Worm (Caenorhabditis elegans) whole organism, L4 larva: ENCODE measurements around the gene klc-2.

ENCODE experiments used
- D1046.2 ChIP-seq: fragments of 200-800 bp; sonication (Bioruptor generic); IDR thresholded peaks from 2 replicates; pipeline ENCODE4 v1.3.6; 2022; ENCODE audit warnings: missing genetic modification characterization, missing compliant biosample characterization
- F26F4.8 ChIP-seq: fragments of 200-800 bp; sonication (Bioruptor generic); conservative IDR thresholded peaks from 2 replicates; pipeline ENCODE4 v1.3.6; 2022; ENCODE audit warnings: missing genetic modification characterization, missing compliant biosample characterization
- F37D6.2 ChIP-seq: sonication (generic microtip); optimal IDR thresholded peaks from 2 replicates; lab custom pipeline; 2016; ENCODE audit warnings: mild to moderate bottlenecking, missing genetic modification characterization, missing compliant biosample characterization
- T20F7.1 ChIP-seq: fragments of 200-800 bp; sonication (Bioruptor generic); optimal IDR thresholded peaks from 2 replicates; lab custom pipeline; 2018; ENCODE audit warnings: mild to moderate bottlenecking, missing genetic modification characterization, missing compliant biosample characterization
- Y75B8A.6 ChIP-seq: fragments of 200-800 bp; sonication (Bioruptor generic); IDR thresholded peaks from 2 replicates; pipeline ENCODE4 v1.3.6; 2022; ENCODE audit warnings: missing genetic modification reagents, missing genetic modification characterization, missing compliant biosample characterization
- ZK546.5 ChIP-seq, 2 experiments: sonication (generic microtip); optimal IDR thresholded peaks; 2 replicates each; lab custom pipeline; 2017; ENCODE audit warnings: missing biosample characterization in 2 of 2, missing genetic modification characterization in 2 of 2
- aha-1 ChIP-seq: fragments of 150-350 bp; peaks from one replicate; lab custom pipeline; 2014; ENCODE audit warnings: missing biosample characterization, missing genetic modification characterization
- aly-2 ChIP-seq: sonication (generic microtip); optimal IDR thresholded peaks from 2 replicates; lab custom pipeline; 2018; ENCODE audit warnings: missing biosample characterization, missing genetic modification characterization
- attf-4 ChIP-seq: sonication (generic microtip); optimal IDR thresholded peaks from 3 replicates; lab custom pipeline; 2017; ENCODE audit warnings: missing biosample characterization, missing genetic modification characterization
- ceh-28 ChIP-seq: fragments of 150-350 bp; optimal IDR thresholded peaks from 2 replicates; lab custom pipeline; 2014; ENCODE audit warnings: missing biosample characterization, missing genetic modification reagents, missing genetic modification characterization
- ceh-44 ChIP-seq: fragments of 200-800 bp; sonication (Bioruptor generic); IDR thresholded peaks from 2 replicates; pipeline ENCODE4 v1.3.6; 2022; ENCODE audit warnings: missing genetic modification reagents, missing genetic modification characterization, missing compliant biosample characterization
- ces-1 ChIP-seq: fragments of 150-350 bp; sonication (generic microtip); optimal IDR thresholded peaks from 4 replicates; lab custom pipeline; 2014; ENCODE audit warnings: missing biosample characterization, missing genetic modification reagents, missing genetic modification characterization
- ctbp-1 ChIP-seq: fragments of 200-800 bp; sonication (Bioruptor generic); IDR thresholded peaks from 2 replicates; pipeline ENCODE4 v1.3.6; 2022; ENCODE audit warnings: missing genetic modification reagents, missing genetic modification characterization, missing compliant biosample characterization
- daf-19 ChIP-seq: fragments of 200-800 bp; sonication (Bioruptor generic); conservative IDR thresholded peaks from 2 replicates; pipeline ENCODE4 v1.3.6; 2022; ENCODE audit warnings: missing genetic modification characterization, missing compliant biosample characterization
- dpl-1 ChIP-seq: fragments of 150-350 bp; optimal IDR thresholded peaks from 2 replicates; lab custom pipeline; 2014; ENCODE audit warnings: missing biosample characterization, missing genetic modification reagents, missing genetic modification characterization
- egl-27 ChIP-seq: sonication (generic microtip); optimal IDR thresholded peaks from 3 replicates; lab custom pipeline; 2017; ENCODE audit warnings: missing biosample characterization, missing genetic modification reagents, missing genetic modification characterization
- hif-1 ChIP-seq, 2 experiments: sonication (generic microtip); optimal IDR thresholded peaks; 2 replicates each; lab custom pipeline; 2016 to 2017; ENCODE audit warnings: missing compliant biosample characterization in 2 of 2, missing genetic modification characterization in 2 of 2, missing genetic modification reagents in 2 of 2, missing genotype in 2 of 2, mild to moderate bottlenecking in 1 of 2
- hlh-11 ChIP-seq: fragments of 200-800 bp; sonication (Bioruptor generic); optimal IDR thresholded peaks from 2 replicates; lab custom pipeline; 2018; ENCODE audit warnings: mild to moderate bottlenecking, missing genetic modification characterization, missing compliant biosample characterization
- lin-13 ChIP-seq: fragments of 150-350 bp; optimal IDR thresholded peaks from 2 replicates; lab custom pipeline; 2014; ENCODE audit warnings: missing biosample characterization, missing genetic modification reagents, missing genetic modification characterization
- lin-38 ChIP-seq: fragments of 200-800 bp; sonication (Bioruptor generic); IDR thresholded peaks from 2 replicates; pipeline ENCODE4 v1.3.6; 2022; ENCODE audit warnings: missing genetic modification reagents, missing genetic modification characterization, missing compliant biosample characterization
- lin-39 ChIP-seq: fragments of 150-350 bp; optimal IDR thresholded peaks from 2 replicates; lab custom pipeline; 2014; ENCODE audit warnings: missing biosample characterization, missing genetic modification reagents, missing genetic modification characterization
- lsy-2 ChIP-seq, 2 experiments: fragments of 150-350 bp in 1 of 2; sonication (generic microtip) in 1 of 2; optimal IDR thresholded peaks; 2 replicates each; lab custom pipeline; 2014 to 2017; ENCODE audit warnings: missing biosample characterization in 2 of 2, missing genetic modification characterization in 2 of 2
- mep-1 ChIP-seq: fragments of 150-350 bp; sonication (generic microtip); optimal IDR thresholded peaks from 3 replicates; lab custom pipeline; 2014; ENCODE audit warnings: missing biosample characterization, missing genetic modification characterization
- mes-2 ChIP-seq: sonication (generic microtip); optimal IDR thresholded peaks from 2 replicates; lab custom pipeline; 2016; ENCODE audit warnings: missing genotype, mild to moderate bottlenecking, missing genetic modification characterization, missing compliant biosample characterization; ENCODE audit not compliant: poor library complexity, severe bottlenecking
- nhr-10 ChIP-seq: fragments of 150-350 bp; optimal IDR thresholded peaks from 2 replicates; lab custom pipeline; 2014; ENCODE audit warnings: missing biosample characterization, missing genetic modification characterization
- nhr-111 ChIP-seq: fragments of 200-800 bp; sonication (Bioruptor generic); optimal IDR thresholded peaks from 2 replicates; lab custom pipeline; 2018; ENCODE audit warnings: mild to moderate bottlenecking, missing genetic modification characterization, missing compliant biosample characterization
- nhr-28 ChIP-seq: fragments of 150-350 bp; optimal IDR thresholded peaks from 2 replicates; lab custom pipeline; 2014; ENCODE audit warnings: missing biosample characterization, missing genetic modification characterization
- nhr-41 ChIP-seq: fragments of 200-800 bp; sonication (Bioruptor generic); IDR thresholded peaks from 2 replicates; pipeline ENCODE4 v1.3.6; 2022; ENCODE audit warnings: missing genetic modification reagents, missing genetic modification characterization, missing compliant biosample characterization
- nhr-42 ChIP-seq: fragments of 200-800 bp; sonication (Bioruptor generic); IDR thresholded peaks from 2 replicates; pipeline ENCODE4 v1.3.6; 2022; ENCODE audit warnings: missing genetic modification characterization, missing compliant biosample characterization
- nhr-6 ChIP-seq: fragments of 150-350 bp; optimal IDR thresholded peaks from 2 replicates; lab custom pipeline; 2014; ENCODE audit warnings: missing biosample characterization, missing genetic modification characterization
- pha-4 ChIP-seq, 2 experiments: fragments of 150-350 bp in 1 of 2; fragments of 200-800 bp in 1 of 2; sonication (Bioruptor generic) in 1 of 2; IDR thresholded peaks in 1 of 2; optimal IDR thresholded peaks in 1 of 2; 2 replicates each; pipeline versions ENCODE4 v1.3.6 to Lab custom; 2014 to 2022; ENCODE audit warnings: missing genetic modification characterization in 2 of 2, missing genetic modification reagents in 2 of 2, missing biosample characterization in 1 of 2, missing compliant biosample characterization in 1 of 2
- saeg-2 ChIP-seq: fragments of 200-800 bp; sonication (Bioruptor generic); IDR thresholded peaks from 2 replicates; pipeline ENCODE4 v1.3.6; 2022; ENCODE audit warnings: missing genetic modification reagents, missing genetic modification characterization, missing compliant biosample characterization
- set-16 ChIP-seq: fragments of 200-800 bp; sonication (Bioruptor generic); IDR thresholded peaks from 2 replicates; pipeline ENCODE4 v1.3.6; 2022; ENCODE audit warnings: missing genetic modification reagents, missing genetic modification characterization, missing compliant biosample characterization
- spr-1 ChIP-seq: sonication (generic microtip); optimal IDR thresholded peaks from 2 replicates; lab custom pipeline; 2016; ENCODE audit warnings: mild to moderate bottlenecking, missing genetic modification characterization, missing compliant biosample characterization
- unc-62 ChIP-seq, 3 experiments: fragments of 150-350 bp in 1 of 3; sonication (generic microtip); optimal IDR thresholded peaks in 2 of 3; peaks in 1 of 3; 1 replicate in 1 of 3; 2 replicates in 2 of 3; lab custom pipeline; 2014 to 2017; ENCODE audit warnings: missing biosample characterization in 3 of 3, missing genetic modification characterization in 3 of 3, missing genetic modification reagents in 3 of 3, missing genotype in 1 of 3
- vab-7 ChIP-seq: fragments of 200-800 bp; sonication (Bioruptor generic); IDR thresholded peaks from 2 replicates; pipeline ENCODE4 v1.3.6; 2022; ENCODE audit warnings: missing genetic modification reagents, missing genetic modification characterization, missing compliant biosample characterization
- zfp-3 ChIP-seq: fragments of 200-800 bp; sonication (Bioruptor generic); conservative IDR thresholded peaks from 2 replicates; pipeline ENCODE4 v1.3.6; 2022; ENCODE audit warnings: missing genetic modification reagents, missing genetic modification characterization, missing compliant biosample characterization
- zip-11 ChIP-seq: fragments of 200-800 bp; sonication (Bioruptor generic); IDR thresholded peaks from 2 replicates; pipeline ENCODE4 v1.3.6; 2022; ENCODE audit warnings: missing genetic modification characterization, missing compliant biosample characterization
- zip-2 ChIP-seq: fragments of 150-350 bp; optimal IDR thresholded peaks from 2 replicates; lab custom pipeline; 2014; ENCODE audit warnings: missing biosample characterization, missing genetic modification characterization
- ztf-11 ChIP-seq: fragments of 150-350 bp; optimal IDR thresholded peaks from 2 replicates; lab custom pipeline; 2014; ENCODE audit warnings: missing biosample characterization, missing genetic modification characterization

Gene klc-2

DNA sequence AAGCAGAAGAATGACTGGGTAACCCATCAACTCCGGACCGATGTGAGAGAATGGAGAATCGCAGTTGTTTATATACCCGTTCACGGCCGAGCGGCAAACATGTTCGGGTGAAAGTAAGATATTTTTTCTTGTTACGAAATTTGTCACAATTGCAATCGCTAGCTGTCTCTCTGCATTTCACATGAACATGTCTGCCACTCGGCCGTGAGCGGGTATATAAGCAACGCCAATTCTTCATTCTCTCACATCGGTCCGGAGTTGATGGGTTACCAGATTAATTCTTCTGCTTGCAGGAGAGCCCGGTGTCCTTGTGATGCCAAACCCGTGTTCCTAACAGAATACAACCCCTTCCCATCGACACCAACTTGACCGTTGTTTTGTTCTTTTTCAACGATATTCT lies 5.8 kb upstream of the klc-2 start (continued):
- TF ChIP-seq ZK546.5 (tag; optimal IDR thresholded peaks at IDR 0.05; lab: Kevin White, UChicago) (no peak), nhr-42 (no peak), pha-4 (GFP tag; IDR thresholded peaks at IDR 0.05; lab: Robert Waterston, UW) (no peak), pha-4 (tag; optimal IDR thresholded peaks at IDR 0.05; lab: Kevin White, UChicago) (no peak), F26F4.8 (GFP tag; lab: Robert Waterston, UW) (no peak), aly-2 (no peak), zfp-3 (no peak), vab-7 (GFP tag; lab: Robert Waterston, UW) (no peak), zip-11 (GFP tag; lab: Robert Waterston, UW) (no peak), nhr-28 (no peak), attf-4 (tag; lab: Kevin White, UChicago) (no peak), Y75B8A.6 (GFP tag; lab: Robert Waterston, UW) (no peak), spr-1 (no peak), hlh-11 (tag; lab: Kevin White, UChicago) (peak; percentile 20), dpl-1 (GFP tag; lab: Kevin White, UChicago) (peak; percentile 7), lin-13 (GFP tag; lab: Kevin White, UChicago) (no peak), saeg-2 (no peak), ceh-28 (tag; lab: Kevin White, UChicago) (no peak), set-16 (GFP tag; lab: Robert Waterston, UW) (peak; percentile 29; the same call in 1 of the 2 replicates), ces-1 (GFP tag; lab: Kevin White, UChicago) (no peak), nhr-111 (GFP tag; lab: Kevin White, UChicago) (no peak), nhr-10 (tag; lab: Kevin White, UChicago) (no peak), D1046.2 (GFP tag; lab: Robert Waterston, UW) (no peak), aha-1 (tag; lab: Kevin White, UChicago) (no peak), hif-1 (tag; optimal IDR thresholded peaks at IDR 0.05; lab: Kevin White, UChicago) (peak in 1 of 2 experiments; percentile 34)
- TF ChIP-seq, all 104 proteins: peak for 25

DNA sequence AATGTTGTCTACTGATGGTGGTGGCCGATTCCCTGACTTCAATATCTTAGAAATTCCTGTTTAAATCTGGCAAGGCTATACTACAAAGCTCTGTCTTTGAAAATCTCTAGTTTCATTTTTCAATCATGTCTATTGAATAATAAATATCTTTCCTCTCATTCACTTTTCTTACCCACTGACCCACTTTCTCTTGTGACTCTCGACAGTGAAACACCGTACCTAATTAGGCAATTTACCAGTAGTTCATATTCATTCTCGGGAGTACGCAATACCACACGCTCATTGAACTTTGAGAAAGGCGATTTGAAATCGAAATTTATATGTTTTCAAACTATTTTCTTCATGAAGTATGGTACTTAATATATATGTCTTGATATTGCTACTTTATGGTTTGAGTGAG lies 3.6 kb upstream of the klc-2 start, which contains the start of gene CD4.11:
CD4.11 (plus strand) TSS at position 301 of the 400 bp plus-strand sequence.
- no peak for TF ChIP-seq aha-1 (tag; lab: Kevin White, UChicago)
- no peak for TF ChIP-seq pha-4 (GFP tag; IDR thresholded peaks at IDR 0.05; lab: Robert Waterston, UW)
- TF ChIP-seq pha-4 (tag; optimal IDR thresholded peaks at IDR 0.05; lab: Kevin White, UChicago): no peak
- TF ChIP-seq saeg-2: no peak
- TF ChIP-seq ceh-44 (GFP tag; lab: Robert Waterston, UW): no peak
- TF ChIP-seq Y75B8A.6 (GFP tag; lab: Robert Waterston, UW): no peak
- TF ChIP-seq ceh-28 (tag; lab: Kevin White, UChicago): no peak
- no peak for TF ChIP-seq daf-19 (GFP tag; lab: Robert Waterston, UW)

DNA sequence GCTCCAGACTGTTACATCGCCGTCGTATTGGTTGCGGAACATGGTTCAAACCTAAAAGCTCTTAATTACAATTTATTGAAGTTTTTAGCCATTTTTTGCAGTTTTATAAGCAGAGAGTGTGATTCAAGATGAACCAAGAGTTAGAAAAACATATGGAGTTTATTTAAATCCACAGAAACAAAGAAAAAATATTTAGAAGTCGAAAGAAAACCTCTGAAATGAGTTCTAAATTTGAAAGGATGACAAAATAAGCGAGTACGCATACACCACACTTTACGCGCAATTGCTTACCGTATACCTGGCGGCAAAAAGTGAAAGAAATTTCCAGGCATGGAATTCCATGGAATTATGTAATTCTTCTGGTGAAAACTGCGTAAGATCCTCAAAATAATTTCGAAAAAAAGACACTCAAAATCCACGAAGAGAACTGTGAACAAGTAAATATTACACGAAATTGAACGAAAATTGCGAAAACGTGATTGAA lies 3.1 kb upstream of the klc-2 start, which contains the start of gene pas-6:
pas-6 (minus strand) TSS at position 51 of the 484 bp plus-strand sequence.
- TF ChIP-seq unc-62 (GFP tag; optimal IDR thresholded peaks at IDR 0.05 in 1 of 2; lab: Kevin White, UChicago) (no peak), unc-62 (tag; optimal IDR thresholded peaks at IDR 0.05; lab: Kevin White, UChicago) (no peak), nhr-6 (tag; lab: Kevin White, UChicago) (peak; percentile 9), mep-1 (tag; lab: Kevin White, UChicago) (peak; percentile 4), aly-2 (no peak), ceh-28 (tag; lab: Kevin White, UChicago) (no peak), ztf-11 (tag; lab: Kevin White, UChicago) (no peak), F37D6.2 (tag; lab: Kevin White, UChicago) (no peak), ctbp-1 (GFP tag; lab: Robert Waterston, UW) (no peak), dpl-1 (GFP tag; lab: Kevin White, UChicago) (peak; percentile 42), lsy-2 (tag; optimal IDR thresholded peaks at IDR 0.05; lab: Kevin White, UChicago) (peak; percentile 83 to 98), F26F4.8 (GFP tag; lab: Robert Waterston, UW) (no peak), zip-2 (no peak), lin-39 (tag; lab: Kevin White, UChicago) (no peak), T20F7.1 (GFP tag; lab: Kevin White, UChicago) (peak; percentile 11), mes-2 (tag; lab: Kevin White, UChicago) (peak; percentile 45), lin-38 (GFP tag; lab: Robert Waterston, UW) (peak; percentile 53), nhr-41 (GFP tag; lab: Robert Waterston, UW) (no peak), pha-4 (GFP tag; IDR thresholded peaks at IDR 0.05; lab: Robert Waterston, UW) (no peak), pha-4 (tag; optimal IDR thresholded peaks at IDR 0.05; lab: Kevin White, UChicago) (no peak), egl-27 (tag; lab: Kevin White, UChicago) (no peak)
